Fruit fly (Drosophila melanogaster): ENCODE measurements around the gene CG42726.

CG42726 gene

DNA sequence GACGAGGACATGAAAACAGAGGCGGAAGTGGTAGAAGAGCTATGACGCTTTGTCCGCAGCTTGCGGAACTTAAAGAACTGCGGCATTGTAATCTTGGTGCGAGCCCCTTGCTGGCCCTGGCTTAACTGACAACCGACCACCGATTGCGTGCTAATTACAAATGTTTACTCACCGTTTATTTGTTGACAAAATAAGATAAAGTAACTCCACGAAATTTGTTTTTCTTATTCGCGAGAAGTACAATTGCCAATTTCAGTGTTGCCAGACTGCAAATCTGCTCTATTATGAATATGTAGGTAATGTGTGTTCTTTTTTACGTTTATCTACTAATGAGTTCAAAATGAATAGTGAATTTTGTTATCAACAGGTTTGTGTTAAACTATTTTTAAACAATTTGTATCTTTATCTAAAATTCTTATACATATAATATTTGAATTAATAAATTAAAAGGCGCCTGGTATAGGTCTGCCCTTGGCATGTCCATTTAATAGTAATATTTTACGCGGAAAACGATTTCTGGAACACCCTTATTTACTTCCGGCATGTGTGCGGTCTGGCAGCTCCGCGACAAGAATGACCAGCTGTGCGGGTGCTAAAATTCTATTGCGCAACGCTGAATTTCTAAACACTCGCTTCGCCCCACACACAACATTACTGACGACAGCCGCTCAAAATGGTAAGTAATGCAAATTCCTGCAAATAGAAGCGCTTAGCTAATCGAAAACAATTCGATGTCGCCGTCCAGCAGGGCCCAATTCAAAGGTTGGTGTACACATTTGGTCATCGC, 9.0 kb downstream of the CG42726 start, which contains the start of the genes Atg4b and Hibch (continued):
- peak; percentile 82 for TF ChIP-seq Eip78C (GFP tag)
- no peak for TF ChIP-seq svp (GFP tag)
- TF ChIP-seq fd59A (GFP tag; optimal IDR thresholded peaks at IDR 0.05): peak; percentile 60
- peak; percentile 80 for TF ChIP-seq CG6854 (GFP tag; optimal IDR thresholded peaks at IDR 0.05)
- no peak for TF ChIP-seq spab (GFP tag; optimal IDR thresholded peaks at IDR 0.05)
- TF ChIP-seq Ets96B (tag; optimal IDR thresholded peaks at IDR 0.05): peak; percentile 68
- TF ChIP-seq Blimp-1 (GFP tag; optimal IDR thresholded peaks at IDR 0.05): peak; percentile 73
- peak; percentile 97 for TF ChIP-seq fkh (GFP tag; optimal IDR thresholded peaks at IDR 0.05)
- TF ChIP-seq CG7368 (GFP tag; optimal IDR thresholded peaks at IDR 0.05): peak; percentile 67
- TF ChIP-seq CG11294 (GFP tag; IDR thresholded peaks at IDR 0.05): peak; percentile 67; the same call in 1 of the 2 replicates
- peak in 1 of 2 experiments; percentile 62 for TF ChIP-seq salr (GFP tag; optimal IDR thresholded peaks at IDR 0.05)
- TF ChIP-seq Sox15 (GFP tag; optimal IDR thresholded peaks at IDR 0.05): peak; percentile 78
- TF ChIP-seq CG31627 (GFP tag; optimal IDR thresholded peaks at IDR 0.05): peak; percentile 61
- peak; percentile 77 for TF ChIP-seq CG6792 (GFP tag; optimal IDR thresholded peaks at IDR 0.05)
- peak; percentile 73 for TF ChIP-seq CG8632 (GFP tag; optimal IDR thresholded peaks at IDR 0.05)
- TF ChIP-seq eg (GFP tag; IDR thresholded peaks at IDR 0.05): peak; percentile 79
- peak; percentile 91 for TF ChIP-seq CG3032 (tag; optimal IDR thresholded peaks at IDR 0.05)
- peak; percentile 54 for TF ChIP-seq CG1621 (tag; optimal IDR thresholded peaks at IDR 0.05)
- no peak for TF ChIP-seq Eip75B (GFP tag; optimal IDR thresholded peaks at IDR 0.05)
- no peak for TF ChIP-seq Met (GFP tag; optimal IDR thresholded peaks at IDR 0.05)
- no peak for TF ChIP-seq achi (GFP tag; optimal IDR thresholded peaks at IDR 0.05)

DNA sequence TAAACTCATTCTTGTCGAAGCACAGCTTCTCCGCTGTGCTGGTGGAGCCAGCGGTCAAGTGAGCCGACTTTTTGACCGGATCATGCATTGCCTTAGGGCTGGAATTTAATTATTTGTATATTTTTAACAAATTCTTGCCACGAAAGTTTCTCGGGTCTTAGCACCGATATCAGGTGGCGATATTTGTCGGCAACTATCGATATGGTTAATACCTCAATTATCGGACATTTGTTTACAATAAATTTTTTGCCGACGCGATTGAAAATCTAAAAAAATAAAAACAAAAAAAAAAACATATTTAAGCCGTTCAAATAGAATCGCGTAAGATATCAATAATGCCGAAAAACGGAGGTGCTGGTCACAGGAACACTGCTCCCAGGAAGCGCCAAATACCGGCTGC, 13.6 kb downstream of the CG42726 start, which contains the start of the genes Cog2 and Trax:
TSS of gene Cog2 (minus strand) at position 168 of the 400 bp plus-strand sequence.
TSS of gene Trax (plus strand) at position 203 of the 400 bp plus-strand sequence.
- TF ChIP-seq Hr39 (GFP tag; optimal IDR thresholded peaks at IDR 0.05) (no peak), CG6276 (GFP tag; optimal IDR thresholded peaks at IDR 0.05) (no peak), dsx (GFP tag; optimal IDR thresholded peaks at IDR 0.05; ENCODE audit: poor library complexity, severe bottlenecking) (no peak), svp (GFP tag) (no peak)

DNA sequence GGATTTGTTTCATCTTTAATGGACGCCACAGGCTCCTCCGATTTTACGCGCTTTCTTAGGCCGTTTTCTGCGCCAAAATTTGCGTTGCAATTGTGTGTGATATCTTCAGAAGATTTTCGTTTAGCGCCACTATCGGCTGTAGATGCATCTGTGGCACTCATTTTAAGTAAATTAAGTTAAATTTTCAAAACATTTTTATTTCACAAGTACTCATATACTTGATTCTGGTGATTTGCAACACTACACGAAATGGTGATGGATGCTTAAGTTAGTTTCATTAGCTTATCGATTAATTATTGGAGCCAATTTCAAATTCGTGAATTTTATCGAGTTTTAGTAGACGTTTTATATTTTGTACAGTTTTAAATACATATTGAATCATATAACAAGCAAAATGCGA, 15.8 kb downstream of the CG42726 start, which contains the start of gene CG6171:
TSS of gene CG6171 (minus strand) at position 250 of the 400 bp plus-strand sequence.
- TF ChIP-seq dac (GFP tag; optimal IDR thresholded peaks at IDR 0.05) (no peak), CG11294 (GFP tag; IDR thresholded peaks at IDR 0.05) (no peak), Sox15 (GFP tag; optimal IDR thresholded peaks at IDR 0.05) (no peak), Eip78C (GFP tag) (peak; percentile 52), esn (GFP tag; optimal IDR thresholded peaks at IDR 0.05) (peak; percentile 34)

DNA sequence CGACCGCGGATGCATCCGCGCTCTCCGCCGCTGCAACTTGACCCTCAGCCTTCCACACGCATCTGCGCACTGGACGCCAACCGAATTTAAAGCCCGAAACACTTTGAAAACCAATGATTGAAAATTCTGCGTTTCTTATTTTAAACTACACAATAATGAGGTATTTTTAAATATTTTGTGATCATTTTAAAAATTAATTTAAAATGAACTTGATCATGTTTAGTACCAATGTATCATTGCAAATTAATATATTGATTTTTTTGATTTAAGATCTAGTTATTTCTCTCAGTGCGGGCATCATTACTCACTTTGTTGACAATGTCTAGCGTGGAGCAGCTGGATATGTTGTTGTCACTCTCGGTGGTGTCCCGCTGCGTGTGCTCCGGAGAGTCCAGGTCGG, 19.0 kb downstream of the CG42726 start:
- TF ChIP-seq CG8319 (GFP tag; optimal IDR thresholded peaks at IDR 0.05): no peak
- TF ChIP-seq Eip93F (GFP tag; optimal IDR thresholded peaks at IDR 0.05): no peak
- peak; percentile 60; the same call in 2 of the 3 replicates for TF ChIP-seq CG6163 (GFP tag; IDR thresholded peaks at IDR 0.05)
- TF ChIP-seq CG6808 (GFP tag; optimal IDR thresholded peaks at IDR 0.05): no peak
- TF ChIP-seq CG6276 (GFP tag; optimal IDR thresholded peaks at IDR 0.05): no peak
- no peak for TF ChIP-seq topi (GFP tag; optimal IDR thresholded peaks at IDR 0.05)
- peak; percentile 43 for TF ChIP-seq lz (GFP tag; optimal IDR thresholded peaks at IDR 0.05)
- TF ChIP-seq OdsH (GFP tag; optimal IDR thresholded peaks at IDR 0.05): no peak
- TF ChIP-seq CG8119 (GFP tag; IDR thresholded peaks at IDR 0.05): peak; percentile 74; the same call in 2 of the 3 replicates
- no peak for TF ChIP-seq spab (GFP tag; optimal IDR thresholded peaks at IDR 0.05)
- TF ChIP-seq CG15336 (GFP tag; IDR thresholded peaks at IDR 0.05): peak; percentile 81
- no peak for TF ChIP-seq net (GFP tag; optimal IDR thresholded peaks at IDR 0.05)
- no peak for TF ChIP-seq Hr4 (GFP tag; optimal IDR thresholded peaks at IDR 0.05)
- no peak for TF ChIP-seq CG16779 (tag; optimal IDR thresholded peaks at IDR 0.05)
- peak; percentile 58 for TF ChIP-seq dsx (GFP tag; optimal IDR thresholded peaks at IDR 0.05; ENCODE audit: poor library complexity, severe bottlenecking)
- TF ChIP-seq CG10631 (GFP tag; optimal IDR thresholded peaks at IDR 0.05): no peak
- TF ChIP-seq CG11902 (GFP tag; optimal IDR thresholded peaks at IDR 0.05): no peak
- no peak for TF ChIP-seq CG7368 (GFP tag; optimal IDR thresholded peaks at IDR 0.05)
- no peak for TF ChIP-seq fd85E (GFP tag; optimal IDR thresholded peaks at IDR 0.05)
- TF ChIP-seq Hr38 (GFP tag; optimal IDR thresholded peaks at IDR 0.05): no peak
- no peak for TF ChIP-seq vri (GFP tag; optimal IDR thresholded peaks at IDR 0.05)
- TF ChIP-seq Lpt (GFP tag; optimal IDR thresholded peaks at IDR 0.05): no peak
- peak; percentile 50 for TF ChIP-seq CG6792 (GFP tag; optimal IDR thresholded peaks at IDR 0.05)
- no peak for TF ChIP-seq Eip75B (GFP tag; optimal IDR thresholded peaks at IDR 0.05)

Measured in whole organism, prepupa.